Worm (Caenorhabditis elegans) whole organism, late embryonic: ENCODE measurements around the gene col-138.

Experiments used
- K02D7.2 ChIP-seq: sonication (generic microtip); optimal IDR thresholded peaks from 2 replicates; lab custom pipeline; 2017; ENCODE audit warnings: mild to moderate bottlenecking, missing genetic modification characterization, missing compliant biosample characterization
- K09A11.1 ChIP-seq: sonication (generic microtip); optimal IDR thresholded peaks from 2 replicates; lab custom pipeline; 2017; ENCODE audit warnings: antibody characterized with exemption, mild to moderate bottlenecking, missing genetic modification characterization, missing compliant biosample characterization; ENCODE audit not compliant: insufficient read depth
- T23F11.4 ChIP-seq: fragments of 200-800 bp; sonication (Bioruptor generic); optimal IDR thresholded peaks from 2 replicates; lab custom pipeline; 2018; ENCODE audit warnings: mild to moderate bottlenecking, missing genetic modification characterization, missing compliant biosample characterization
- ama-1 ChIP-seq: fragments of 150-350 bp; optimal IDR thresholded peaks from 2 replicates; lab custom pipeline; 2014
- ceh-14 ChIP-seq: sonication (generic microtip); optimal IDR thresholded peaks from 2 replicates; lab custom pipeline; 2016; ENCODE audit warnings: missing genotype, missing genetic modification characterization, missing compliant biosample characterization
- ceh-19 ChIP-seq: fragments of 200-800 bp; sonication (Bioruptor generic); optimal IDR thresholded peaks from 2 replicates; lab custom pipeline; 2018; ENCODE audit warnings: mild to moderate bottlenecking, missing genetic modification characterization, missing compliant biosample characterization
- ceh-2 ChIP-seq: sonication (generic microtip); optimal IDR thresholded peaks from 2 replicates; lab custom pipeline; 2016; ENCODE audit warnings: missing genotype, missing genetic modification characterization, missing compliant biosample characterization
- ceh-22 ChIP-seq: sonication (generic microtip); optimal IDR thresholded peaks from 2 replicates; lab custom pipeline; 2017; ENCODE audit warnings: missing biosample characterization, missing genetic modification characterization
- ceh-24 ChIP-seq: sonication (generic microtip); optimal IDR thresholded peaks from 2 replicates; lab custom pipeline; 2016; ENCODE audit warnings: mild to moderate bottlenecking, missing genetic modification characterization, missing compliant biosample characterization
- ceh-31 ChIP-seq: sonication (generic microtip); optimal IDR thresholded peaks from 2 replicates; lab custom pipeline; 2016; ENCODE audit warnings: missing genetic modification characterization, missing compliant biosample characterization
- ceh-34 ChIP-seq: sonication (generic microtip); optimal IDR thresholded peaks from 2 replicates; lab custom pipeline; 2016; ENCODE audit warnings: mild to moderate bottlenecking, missing genetic modification characterization, missing compliant biosample characterization
- ceh-9 ChIP-seq: sonication (generic microtip); optimal IDR thresholded peaks from 2 replicates; lab custom pipeline; 2016; ENCODE audit warnings: mild to moderate bottlenecking, missing genetic modification characterization, inconsistent platforms, missing compliant biosample characterization
- dve-1 ChIP-seq: sonication (generic microtip); optimal IDR thresholded peaks from 2 replicates; lab custom pipeline; 2017; ENCODE audit warnings: antibody characterized with exemption, mild to moderate bottlenecking, missing genetic modification characterization, missing compliant biosample characterization
- fax-1 ChIP-seq: sonication (generic microtip); optimal IDR thresholded peaks from 2 replicates; lab custom pipeline; 2016; ENCODE audit warnings: missing genotype, missing genetic modification characterization, missing compliant biosample characterization
- fkh-10 ChIP-seq: fragments of 150-350 bp; optimal IDR thresholded peaks from 2 replicates; lab custom pipeline; 2014; ENCODE audit warnings: missing biosample characterization, missing genetic modification reagents, missing genetic modification characterization
- fkh-6 ChIP-seq: sonication (generic microtip); optimal IDR thresholded peaks from 2 replicates; lab custom pipeline; 2016; ENCODE audit warnings: missing genetic modification characterization, missing compliant biosample characterization
- hlh-15 ChIP-seq: sonication (generic microtip); optimal IDR thresholded peaks from 2 replicates; lab custom pipeline; 2016; ENCODE audit warnings: missing genetic modification characterization, missing compliant biosample characterization
- hlh-6 ChIP-seq: sonication (generic microtip); optimal IDR thresholded peaks from 2 replicates; lab custom pipeline; 2016; ENCODE audit warnings: missing genotype, missing genetic modification characterization, missing compliant biosample characterization
- lin-11 ChIP-seq: fragments of 200-800 bp; sonication (Bioruptor generic); optimal IDR thresholded peaks from 2 replicates; lab custom pipeline; 2018; ENCODE audit warnings: mild to moderate bottlenecking, missing genetic modification characterization, missing compliant biosample characterization
- madf-2 ChIP-seq: sonication (generic microtip); optimal IDR thresholded peaks from 2 replicates; lab custom pipeline; 2017; ENCODE audit warnings: missing genetic modification characterization, missing compliant biosample characterization
- nhr-11 ChIP-seq: fragments of 150-350 bp; optimal IDR thresholded peaks from 2 replicates; lab custom pipeline; 2014; ENCODE audit warnings: missing biosample characterization, missing genetic modification characterization
- npax-4 ChIP-seq: sonication (generic microtip); optimal IDR thresholded peaks from 2 replicates; lab custom pipeline; 2016; ENCODE audit warnings: missing genetic modification characterization, missing compliant biosample characterization
- odd-2 ChIP-seq: sonication (generic microtip); optimal IDR thresholded peaks from 2 replicates; lab custom pipeline; 2017; ENCODE audit warnings: antibody characterized with exemption, mild to moderate bottlenecking, missing genetic modification characterization, missing compliant biosample characterization
- pag-3 ChIP-seq: sonication (generic microtip); optimal IDR thresholded peaks from 2 replicates; lab custom pipeline; 2016; ENCODE audit warnings: missing compliant biosample characterization, missing genetic modification characterization, borderline replicate concordance
- pax-1 ChIP-seq: fragments of 150-350 bp; optimal IDR thresholded peaks from 2 replicates; lab custom pipeline; 2014; ENCODE audit warnings: missing biosample characterization, missing genetic modification characterization
- pha-2 ChIP-seq: sonication (generic microtip); optimal IDR thresholded peaks from 2 replicates; lab custom pipeline; 2017; ENCODE audit warnings: mild to moderate bottlenecking, missing genetic modification characterization, missing compliant biosample characterization
- ref-2 ChIP-seq: sonication (generic microtip); optimal IDR thresholded peaks from 2 replicates; lab custom pipeline; 2016; ENCODE audit warnings: missing genetic modification characterization, missing compliant biosample characterization
- rnt-1 ChIP-seq: sonication (generic microtip); optimal IDR thresholded peaks from 2 replicates; lab custom pipeline; 2016; ENCODE audit warnings: missing genetic modification characterization, missing compliant biosample characterization
- sox-2 ChIP-seq: fragments of 200-800 bp; sonication (Bioruptor generic); IDR thresholded peaks from 2 replicates; pipeline ENCODE4 v1.3.6; 2022; ENCODE audit warnings: missing genetic modification reagents, missing genetic modification characterization, missing compliant biosample characterization
- tbx-7 ChIP-seq: sonication (generic microtip); optimal IDR thresholded peaks from 2 replicates; lab custom pipeline; 2016; ENCODE audit warnings: missing genotype, missing genetic modification characterization, missing compliant biosample characterization
- ttx-3 ChIP-seq: sonication (generic microtip); optimal IDR thresholded peaks from 2 replicates; lab custom pipeline; 2016; ENCODE audit warnings: missing genetic modification reagents, missing genetic modification characterization, missing compliant biosample characterization
- unc-3 ChIP-seq, 2 experiments: fragments of 200-800 bp in 1 of 2; sonication (Bioruptor generic) in 1 of 2; sonication (generic microtip) in 1 of 2; conservative IDR thresholded peaks in 1 of 2; optimal IDR thresholded peaks in 1 of 2; 2 replicates each; pipeline versions ENCODE4 v1.3.6 to Lab custom; 2016 to 2022; ENCODE audit warnings: missing compliant biosample characterization in 2 of 2, missing genetic modification characterization in 2 of 2, missing genetic modification reagents in 1 of 2
- unc-42 ChIP-seq: sonication (generic microtip); optimal IDR thresholded peaks from 2 replicates; lab custom pipeline; 2016; ENCODE audit warnings: missing genotype, missing genetic modification characterization, missing compliant biosample characterization
- unc-86 ChIP-seq: sonication (generic microtip); optimal IDR thresholded peaks from 2 replicates; lab custom pipeline; 2016; ENCODE audit warnings: missing genetic modification characterization, missing compliant biosample characterization
- zip-5 ChIP-seq: sonication (generic microtip); optimal IDR thresholded peaks from 2 replicates; lab custom pipeline; 2016; ENCODE audit warnings: missing genetic modification characterization, missing compliant biosample characterization

Gene col-138

DNA sequence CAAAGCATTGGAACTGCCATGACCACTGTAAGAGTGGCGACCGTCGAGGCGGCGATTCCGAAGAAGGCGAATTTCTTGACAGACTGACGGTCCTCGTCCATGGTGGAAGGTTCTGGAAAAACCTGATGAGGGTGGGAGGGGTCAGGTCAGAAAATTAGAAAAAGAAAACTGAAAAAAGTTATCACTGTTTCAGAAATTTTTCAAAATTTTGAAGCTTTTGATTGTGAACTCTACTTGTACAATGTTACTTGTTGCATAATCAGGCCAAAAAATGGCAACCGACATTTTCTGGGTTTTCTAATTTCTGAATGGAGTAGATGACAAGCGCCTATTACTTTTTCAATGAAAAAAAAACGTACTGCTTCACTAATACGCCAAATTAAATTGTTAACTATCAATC is at the start of gene col-138:
TSS of gene col-138 (minus strand) at position 101 of the 400 bp plus-strand sequence.
- TF ChIP-seq hlh-6 (tag; lab: Kevin White, UChicago) (no peak), ref-2 (tag; lab: Kevin White, UChicago) (no peak), madf-2 (tag; lab: Kevin White, UChicago) (no peak), npax-4 (tag; lab: Kevin White, UChicago) (no peak), ceh-14 (tag; lab: Kevin White, UChicago) (no peak), pax-1 (no peak), fkh-10 (GFP tag; lab: Kevin White, UChicago) (no peak), T23F11.4 (GFP tag; lab: Kevin White, UChicago) (no peak), unc-86 (no peak), fkh-6 (tag; lab: Kevin White, UChicago) (no peak), ttx-3 (tag; lab: Kevin White, UChicago) (no peak), K02D7.2 (tag; lab: Kevin White, UChicago) (no peak)

DNA sequence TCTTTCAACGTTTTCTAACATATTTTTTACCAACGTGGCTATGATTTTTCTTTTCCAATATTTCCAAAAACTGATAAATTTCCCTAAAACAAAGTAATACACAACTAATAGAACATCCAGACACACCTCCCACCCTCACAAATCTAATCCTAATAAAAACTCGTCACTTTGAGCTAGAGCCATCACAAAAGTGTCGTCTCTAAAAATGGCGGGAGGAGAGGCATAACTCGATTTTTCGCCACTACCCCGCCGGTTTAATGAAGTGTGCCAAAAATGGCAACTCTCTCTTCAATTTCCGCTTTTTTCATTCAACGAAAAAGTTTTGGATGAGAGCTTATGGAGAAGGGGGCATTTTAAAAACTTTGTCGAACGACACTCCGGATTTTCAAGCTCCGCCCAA is 49.4 kb upstream of the col-138 start:
- peak; percentile 58 for TF ChIP-seq unc-42 (tag; lab: Kevin White, UChicago)
- TF ChIP-seq ceh-19 (GFP tag; lab: Kevin White, UChicago): no peak
- TF ChIP-seq, all 69 proteins: peak for 1

DNA sequence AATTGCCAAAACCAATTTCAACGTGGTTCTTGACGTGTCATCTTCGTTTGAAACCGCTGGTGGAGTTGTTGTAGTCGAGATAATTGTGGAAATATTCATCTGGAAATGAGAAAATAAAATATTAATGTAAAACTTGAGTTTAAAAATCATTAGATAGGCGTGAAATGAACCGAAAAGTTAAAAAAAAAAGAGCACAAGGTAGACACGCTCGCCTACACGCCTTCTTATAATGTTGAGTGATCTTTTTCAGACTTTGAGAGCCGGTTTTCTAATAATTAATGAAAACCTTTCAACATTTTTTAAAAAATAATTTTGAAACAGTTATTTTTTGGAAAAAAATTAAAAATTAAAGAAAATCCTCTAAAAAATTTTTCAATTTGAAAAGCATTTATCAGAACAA is 47.4 kb upstream of the col-138 start, which contains the start of gene npr-32:
TSS of gene npr-32 (minus strand) at position 101 of the 400 bp plus-strand sequence.
- TF ChIP-seq lin-11 (tag; lab: Kevin White, UChicago) (no peak), unc-3 (GFP tag; conservative IDR thresholded peaks at IDR 0.05; lab: Robert Waterston, UW) (no peak), unc-3 (tag; optimal IDR thresholded peaks at IDR 0.05; lab: Kevin White, UChicago) (no peak), fkh-6 (tag; lab: Kevin White, UChicago) (no peak), sox-2 (GFP tag; lab: Robert Waterston, UW) (no peak), ceh-34 (no peak), hlh-6 (tag; lab: Kevin White, UChicago) (no peak), fax-1 (tag; lab: Kevin White, UChicago) (no peak), ama-1 (no peak), ceh-2 (no peak), rnt-1 (tag; lab: Kevin White, UChicago) (no peak), ceh-31 (tag; lab: Kevin White, UChicago) (no peak), ceh-9 (tag; lab: Kevin White, UChicago) (no peak), madf-2 (tag; lab: Kevin White, UChicago) (no peak), T23F11.4 (GFP tag; lab: Kevin White, UChicago) (no peak)

DNA sequence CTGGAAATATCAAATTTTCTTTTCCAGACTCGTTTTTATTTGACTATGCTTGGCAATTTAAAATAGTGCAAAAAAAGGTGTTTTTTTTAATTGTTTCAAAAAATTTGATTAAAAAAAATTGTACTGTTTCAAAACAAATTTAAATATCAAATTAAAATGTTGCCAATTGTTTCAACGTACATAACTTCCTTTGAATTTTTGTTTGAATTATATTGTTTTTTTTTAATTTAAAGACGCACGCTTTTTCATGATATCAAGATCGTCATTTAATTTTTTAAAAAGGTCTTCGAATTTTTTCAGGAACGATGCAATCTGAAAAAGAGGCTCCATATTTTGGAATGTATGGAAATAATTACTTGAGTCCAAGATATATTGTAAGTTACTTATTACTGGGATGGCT is 39.9 kb upstream of the col-138 start, which contains the start of gene Y116A8B.4:
TSS of gene Y116A8B.4 (plus strand) at position 301 of the 400 bp plus-strand sequence.
- TF ChIP-seq pag-3 (tag; lab: Kevin White, UChicago) (no peak), pha-2 (no peak), fax-1 (tag; lab: Kevin White, UChicago) (no peak), odd-2 (tag; lab: Kevin White, UChicago) (no peak), ceh-24 (tag; lab: Kevin White, UChicago) (no peak), nhr-11 (tag; lab: Kevin White, UChicago) (no peak), dve-1 (no peak), tbx-7 (tag; lab: Kevin White, UChicago) (no peak), hlh-15 (tag; lab: Kevin White, UChicago) (no peak), K09A11.1 (tag; lab: Kevin White, UChicago) (no peak)

DNA sequence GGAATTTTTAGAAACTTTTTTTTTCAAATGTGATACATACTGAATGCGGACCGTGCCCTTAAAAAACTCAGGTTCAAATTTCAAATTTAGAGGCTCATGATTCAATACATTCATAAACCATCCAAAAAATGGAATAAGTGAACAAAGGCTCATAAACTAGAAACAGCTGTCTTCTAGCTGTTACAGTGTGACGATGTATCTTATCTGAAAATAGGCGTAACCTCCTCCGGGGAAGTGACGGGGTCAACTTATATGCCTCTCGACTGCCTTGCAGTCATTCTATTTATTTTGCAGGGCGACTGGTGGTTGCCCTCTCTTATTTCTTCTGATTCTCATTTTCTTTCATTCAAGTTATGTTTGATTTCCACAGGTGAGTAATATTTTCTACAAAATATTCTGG is 32.5 kb upstream of the col-138 start, which contains the start of gene Y116A8B.1:
TSS of gene Y116A8B.1 (plus strand) at position 301 of the 400 bp plus-strand sequence.
- TF ChIP-seq sox-2 (GFP tag; lab: Robert Waterston, UW) (no peak), fax-1 (tag; lab: Kevin White, UChicago) (no peak), ceh-9 (tag; lab: Kevin White, UChicago) (no peak), zip-5 (tag; lab: Kevin White, UChicago) (no peak), ceh-22 (no peak)
- TF ChIP-seq, all 69 proteins: peak for 0
